Fruit fly (Drosophila melanogaster) whole organism, embryonic: Measurements from ENCODE around the gene CG5254.

ENCODE experiments used
- CG11695 ChIP-seq: fragments of 200-800 bp; sonication (Bioruptor generic); IDR thresholded peaks from 3 replicates; pipeline ENCODE4 v1.3.6; 2022; ENCODE audit warnings: missing biosample characterization, missing genetic modification characterization
- CG13424 ChIP-seq: fragments of 200-800 bp; sonication (Bioruptor generic); optimal IDR thresholded peaks from 2 replicates; lab custom pipeline; 2019; ENCODE audit warnings: missing biosample characterization, mild to moderate bottlenecking, missing genetic modification characterization, moderate library complexity
- CG15011 ChIP-seq: fragments of 200-800 bp; sonication (Bioruptor generic); optimal IDR thresholded peaks from 3 replicates; lab custom pipeline; 2018; ENCODE audit warnings: missing biosample characterization, mild to moderate bottlenecking, missing genetic modification characterization
- CG2889 ChIP-seq: fragments of 200-800 bp; sonication (Bioruptor generic); IDR thresholded peaks from 3 replicates; pipeline ENCODE4 v1.3.6; 2022; ENCODE audit warnings: missing biosample characterization, missing genetic modification characterization
- gfzf ChIP-seq: fragments of 200-800 bp; sonication (Bioruptor generic); optimal IDR thresholded peaks from 2 replicates; lab custom pipeline; 2016; ENCODE audit warnings: missing biosample characterization, mild to moderate bottlenecking, missing genetic modification characterization, moderate library complexity
- lola ChIP-seq, 3 experiments: fragments of >200 bp in 2 of 3; fragments of 200-800 bp in 1 of 3; sonication (Bioruptor generic) in 1 of 3; optimal IDR thresholded peaks; 2 replicates each; lab custom pipeline; 2017 to 2019; ENCODE audit warnings: missing biosample characterization in 3 of 3, missing genetic modification characterization in 3 of 3, mild to moderate bottlenecking in 1 of 3, moderate library complexity in 1 of 3
- psq ChIP-seq: fragments of 200-800 bp; sonication (Bioruptor generic); optimal IDR thresholded peaks from 2 replicates; lab custom pipeline; 2017; ENCODE audit warnings: missing biosample characterization, missing genetic modification characterization
- zf30C ChIP-seq: fragments of 200-800 bp; sonication (Bioruptor generic); optimal IDR thresholded peaks from 3 replicates; lab custom pipeline; 2018; ENCODE audit warnings: missing biosample characterization, mild to moderate bottlenecking, missing genetic modification characterization

DNA sequence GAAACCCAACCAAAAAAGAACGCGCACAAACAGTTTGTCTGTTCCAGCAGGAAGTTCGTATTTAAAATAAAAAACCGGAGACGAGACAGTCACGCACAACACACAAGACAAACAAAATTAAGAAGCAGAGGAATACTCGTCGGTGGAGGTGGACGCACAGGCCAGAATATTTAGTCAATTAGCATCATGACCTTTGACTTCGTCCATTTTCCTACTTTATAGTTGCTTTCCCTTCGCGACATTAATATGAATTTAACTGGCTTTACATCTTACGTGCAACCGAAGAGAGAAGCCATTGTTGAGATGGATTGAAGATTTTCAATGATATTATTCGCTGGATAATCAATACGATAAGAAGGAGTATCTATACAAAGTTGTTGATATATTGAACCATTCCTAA is 47.7 kb upstream of the CG5254 start:
- TF ChIP-seq CG15011, result no peak
- no peak for TF ChIP-seq zf30C (GFP tag; lab: Kevin White, UChicago)
- TF ChIP-seq CG11695 (GFP tag; lab: Robert Waterston, UW), result no peak
- TF ChIP-seq CG2889 (GFP tag; lab: Robert Waterston, UW), result no peak
- no peak for TF ChIP-seq lola (GFP tag; optimal IDR thresholded peaks at IDR 0.05; lab: Kevin White, UChicago)
- no peak for TF ChIP-seq gfzf (GFP tag; lab: Kevin White, UChicago)
- TF ChIP-seq psq, result no peak
- no peak for TF ChIP-seq CG13424 (tag; lab: Kevin White, UChicago)
